Worm (Caenorhabditis elegans) whole organism, L1 larva: ENCODE data around the gene F45E1.5.
A peak's percentile ranks its signal among the peaks of the same experiment; 100 is the strongest.

Source experiments
- C04F5.9 ChIP-seq: sonication (generic microtip); optimal IDR thresholded peaks from 2 replicates; lab custom pipeline; 2016; ENCODE audit warnings: missing genetic modification characterization, missing compliant biosample characterization
- C16A3.4 ChIP-seq: fragments of 150-350 bp; optimal IDR thresholded peaks from 2 replicates; lab custom pipeline; 2014; ENCODE audit warnings: missing biosample characterization, missing genetic modification characterization
- C34B4.2 ChIP-seq: sonication (generic microtip); optimal IDR thresholded peaks from 2 replicates; lab custom pipeline; 2017; ENCODE audit warnings: mild to moderate bottlenecking, missing genetic modification characterization, missing compliant biosample characterization
- F16B12.6 ChIP-seq: fragments of 150-350 bp; optimal IDR thresholded peaks from 2 replicates; lab custom pipeline; 2014; ENCODE audit warnings: missing biosample characterization, missing genetic modification characterization
- aha-1 ChIP-seq: fragments of 150-350 bp; optimal IDR thresholded peaks from 2 replicates; lab custom pipeline; 2014; ENCODE audit warnings: missing biosample characterization, missing genetic modification characterization
- ceh-82 ChIP-seq, 3 experiments: fragments of 150-350 bp in 1 of 3; sonication (generic microtip) in 2 of 3; optimal IDR thresholded peaks; 2 replicates each; lab custom pipeline; 2014 to 2017; ENCODE audit warnings: missing biosample characterization in 3 of 3, missing genetic modification characterization in 3 of 3
- ceh-88 ChIP-seq: fragments of 200-800 bp; sonication (Bioruptor generic); IDR thresholded peaks from 2 replicates; pipeline ENCODE4 v1.3.6; 2022; ENCODE audit warnings: missing genetic modification characterization, missing compliant biosample characterization
- ceh-90 ChIP-seq: sonication (generic microtip); optimal IDR thresholded peaks from 2 replicates; lab custom pipeline; 2016; ENCODE audit warnings: missing genetic modification characterization, missing compliant biosample characterization
- ces-1 ChIP-seq: fragments of 150-350 bp; optimal IDR thresholded peaks from 2 replicates; lab custom pipeline; 2014; ENCODE audit warnings: missing biosample characterization, missing genetic modification reagents, missing genetic modification characterization
- efl-1 ChIP-seq, 4 experiments: fragments of 150-350 bp; optimal IDR thresholded peaks in 3 of 4; peaks in 1 of 4; 1 replicate in 1 of 4; 2 replicates in 3 of 4; lab custom pipeline; 2014; ENCODE audit warnings: missing biosample characterization in 2 of 4, missing genetic modification characterization in 2 of 4, missing genetic modification reagents in 2 of 4
- efl-3 ChIP-seq: fragments of 200-800 bp; sonication (Bioruptor generic); optimal IDR thresholded peaks from 2 replicates; lab custom pipeline; 2018; ENCODE audit warnings: mild to moderate bottlenecking, missing genetic modification characterization, missing compliant biosample characterization
- egl-13 ChIP-seq: sonication (generic microtip); optimal IDR thresholded peaks from 2 replicates; lab custom pipeline; 2016; ENCODE audit warnings: missing genotype, missing genetic modification reagents, missing genetic modification characterization, missing compliant biosample characterization
- elt-2 ChIP-seq: sonication (generic microtip); optimal IDR thresholded peaks from 2 replicates; lab custom pipeline; 2016; ENCODE audit warnings: missing genetic modification characterization, mild to moderate bottlenecking, inconsistent platforms, missing compliant biosample characterization, missing genetic modification reagents
- elt-3 ChIP-seq, 6 experiments: fragments of 150-350 bp in 1 of 6; sonication (generic microtip); optimal IDR thresholded peaks; 2 replicates each; lab custom pipeline; 2017 to 2018; ENCODE audit warnings: missing biosample characterization in 6 of 6, missing genetic modification characterization in 6 of 6, inconsistent platforms in 1 of 6
- ets-5 ChIP-seq: fragments of 200-800 bp; sonication (Bioruptor generic); IDR thresholded peaks from 2 replicates; pipeline ENCODE4 v1.3.6; 2022; ENCODE audit warnings: missing genetic modification characterization, missing compliant biosample characterization
- fkh-10 ChIP-seq: sonication (generic microtip); optimal IDR thresholded peaks from 2 replicates; lab custom pipeline; 2017; ENCODE audit warnings: missing biosample characterization, missing genetic modification reagents, missing genetic modification characterization
- fkh-4 ChIP-seq: sonication (generic microtip); optimal IDR thresholded peaks from 2 replicates; lab custom pipeline; 2016; ENCODE audit warnings: missing compliant biosample characterization, missing genetic modification characterization, borderline replicate concordance
- fkh-8 ChIP-seq: sonication (generic microtip); optimal IDR thresholded peaks from 2 replicates; lab custom pipeline; 2016; ENCODE audit warnings: mild to moderate bottlenecking, missing genetic modification characterization, missing compliant biosample characterization
- fos-1 ChIP-seq: fragments of 150-350 bp; optimal IDR thresholded peaks from 2 replicates; lab custom pipeline; 2014; ENCODE audit warnings: missing biosample characterization, missing genetic modification characterization
- grh-1 ChIP-seq: fragments of 200-800 bp; sonication (Bioruptor generic); IDR thresholded peaks from 2 replicates; pipeline ENCODE4 v1.3.6; 2022; ENCODE audit warnings: missing genetic modification reagents, missing genetic modification characterization, missing compliant biosample characterization
- hlh-17 ChIP-seq: fragments of 200-800 bp; sonication (Bioruptor generic); optimal IDR thresholded peaks from 2 replicates; lab custom pipeline; 2018; ENCODE audit warnings: missing genetic modification characterization, mild to moderate bottlenecking, missing compliant biosample characterization, moderate library complexity, borderline replicate concordance
- hlh-4 ChIP-seq: sonication (generic microtip); optimal IDR thresholded peaks from 2 replicates; lab custom pipeline; 2016; ENCODE audit warnings: mild to moderate bottlenecking, missing genetic modification characterization, missing compliant biosample characterization
- irx-1 ChIP-seq: sonication (generic microtip); optimal IDR thresholded peaks from 2 replicates; lab custom pipeline; 2016; ENCODE audit warnings: missing genetic modification characterization, missing compliant biosample characterization
- isw-1 ChIP-seq: fragments of 200-800 bp; sonication (Bioruptor generic); IDR thresholded peaks from 2 replicates; pipeline ENCODE4 v1.3.6; 2022; ENCODE audit warnings: missing genetic modification characterization, missing compliant biosample characterization
- jun-1 ChIP-seq: fragments of 150-350 bp; optimal IDR thresholded peaks from 2 replicates; lab custom pipeline; 2014; ENCODE audit warnings: missing biosample characterization, missing genetic modification reagents, missing genetic modification characterization
- lin-13 ChIP-seq: fragments of 150-350 bp; optimal IDR thresholded peaks from 2 replicates; lab custom pipeline; 2014; ENCODE audit warnings: missing biosample characterization, missing genetic modification reagents, missing genetic modification characterization
- lin-15B ChIP-seq: fragments of 150-350 bp; sonication (generic microtip); optimal IDR thresholded peaks from 3 replicates; lab custom pipeline; 2014; ENCODE audit warnings: missing biosample characterization, missing genetic modification characterization
- lin-39 ChIP-seq: fragments of 150-350 bp; optimal IDR thresholded peaks from 2 replicates; lab custom pipeline; 2014; ENCODE audit warnings: missing biosample characterization, missing genetic modification reagents, missing genetic modification characterization
- lir-3 ChIP-seq: sonication (generic microtip); optimal IDR thresholded peaks from 2 replicates; lab custom pipeline; 2016; ENCODE audit warnings: mild to moderate bottlenecking, missing genetic modification characterization, moderate library complexity, missing compliant biosample characterization; ENCODE audit not compliant: poor library complexity
- mef-2 ChIP-seq: fragments of 150-350 bp; optimal IDR thresholded peaks from 2 replicates; lab custom pipeline; 2014; ENCODE audit warnings: missing biosample characterization, missing genetic modification characterization
- mep-1 ChIP-seq: fragments of 150-350 bp; optimal IDR thresholded peaks from 2 replicates; lab custom pipeline; 2014; ENCODE audit warnings: missing biosample characterization, missing genetic modification characterization
- nhr-11 ChIP-seq: fragments of 150-350 bp; optimal IDR thresholded peaks from 2 replicates; lab custom pipeline; 2014; ENCODE audit warnings: missing biosample characterization, missing genetic modification characterization
- nhr-12 ChIP-seq: sonication (generic microtip); optimal IDR thresholded peaks from 2 replicates; lab custom pipeline; 2017; ENCODE audit warnings: missing biosample characterization, missing genetic modification characterization
- nhr-20 ChIP-seq: sonication (generic microtip); optimal IDR thresholded peaks from 2 replicates; lab custom pipeline; 2016; ENCODE audit warnings: mild to moderate bottlenecking, missing genetic modification characterization, missing compliant biosample characterization
- nhr-237 ChIP-seq: fragments of 150-350 bp; optimal IDR thresholded peaks from 2 replicates; lab custom pipeline; 2014; ENCODE audit warnings: missing biosample characterization, missing genetic modification characterization
- nhr-71 ChIP-seq: sonication (generic microtip); optimal IDR thresholded peaks from 2 replicates; lab custom pipeline; 2016; ENCODE audit warnings: mild to moderate bottlenecking, missing genetic modification characterization, moderate library complexity, missing compliant biosample characterization
- nhr-76 ChIP-seq: sonication (generic microtip); optimal IDR thresholded peaks from 2 replicates; lab custom pipeline; 2017; ENCODE audit warnings: missing biosample characterization, missing genetic modification characterization
- nhr-77 ChIP-seq: fragments of 150-350 bp; optimal IDR thresholded peaks from 2 replicates; lab custom pipeline; 2014; ENCODE audit warnings: missing biosample characterization, missing genetic modification characterization
- nhr-84 ChIP-seq: sonication (generic microtip); optimal IDR thresholded peaks from 2 replicates; lab custom pipeline; 2017; ENCODE audit warnings: missing biosample characterization, missing genetic modification characterization
- nhr-85 ChIP-seq: sonication (generic microtip); peaks from one replicate; lab custom pipeline; 2016; ENCODE audit warnings: missing genetic modification characterization, inconsistent platforms, missing compliant biosample characterization
- pag-3 ChIP-seq: sonication (generic microtip); optimal IDR thresholded peaks from 2 replicates; lab custom pipeline; 2017; ENCODE audit warnings: missing genetic modification characterization, mild to moderate bottlenecking, missing compliant biosample characterization, antibody characterized with exemption, borderline replicate concordance; ENCODE audit not compliant: insufficient read depth
- rnt-1 ChIP-seq: sonication (generic microtip); optimal IDR thresholded peaks from 2 replicates; lab custom pipeline; 2016; ENCODE audit warnings: mild to moderate bottlenecking, missing genetic modification characterization, moderate library complexity, missing compliant biosample characterization
- snpc-4 ChIP-seq: fragments of 150-350 bp; optimal IDR thresholded peaks from 2 replicates; lab custom pipeline; 2014; ENCODE audit warnings: missing biosample characterization, missing genetic modification characterization
- snu-23 ChIP-seq: sonication (generic microtip); optimal IDR thresholded peaks from 2 replicates; lab custom pipeline; 2016; ENCODE audit warnings: missing genetic modification characterization, missing compliant biosample characterization
- sox-4 ChIP-seq: sonication (generic microtip); optimal IDR thresholded peaks from 2 replicates; lab custom pipeline; 2016; ENCODE audit warnings: missing genetic modification characterization, missing compliant biosample characterization
- sup-37 ChIP-seq: fragments of 200-800 bp; sonication (Bioruptor generic); optimal IDR thresholded peaks from 2 replicates; lab custom pipeline; 2018; ENCODE audit warnings: mild to moderate bottlenecking, missing genetic modification characterization, missing compliant biosample characterization
- tlp-1 ChIP-seq: fragments of 150-350 bp; optimal IDR thresholded peaks from 2 replicates; lab custom pipeline; 2014; ENCODE audit warnings: missing biosample characterization, missing genetic modification characterization
- unc-130 ChIP-seq: fragments of 150-350 bp; optimal IDR thresholded peaks from 2 replicates; lab custom pipeline; 2017; ENCODE audit warnings: missing biosample characterization, missing genetic modification characterization, inconsistent platforms
- unc-30 ChIP-seq: sonication (generic microtip); optimal IDR thresholded peaks from 2 replicates; lab custom pipeline; 2017; ENCODE audit warnings: missing biosample characterization, missing genetic modification characterization
- unc-62 ChIP-seq: fragments of 150-350 bp; optimal IDR thresholded peaks from 2 replicates; lab custom pipeline; 2014; ENCODE audit warnings: missing biosample characterization, missing genetic modification reagents, missing genetic modification characterization
- unc-86 ChIP-seq: sonication (generic microtip); optimal IDR thresholded peaks from 2 replicates; lab custom pipeline; 2016; ENCODE audit warnings: missing genetic modification characterization, missing compliant biosample characterization
- unc-98 ChIP-seq: fragments of 200-800 bp; sonication (Bioruptor generic); IDR thresholded peaks from 2 replicates; pipeline ENCODE4 v1.3.6; 2022; ENCODE audit warnings: missing genetic modification characterization, missing compliant biosample characterization
- xbp-1 ChIP-seq: sonication (generic microtip); optimal IDR thresholded peaks from 2 replicates; lab custom pipeline; 2016; ENCODE audit warnings: missing genetic modification characterization, missing compliant biosample characterization
- ztf-4 ChIP-seq: fragments of 150-350 bp; optimal IDR thresholded peaks from 2 replicates; lab custom pipeline; 2014; ENCODE audit warnings: missing biosample characterization, missing genetic modification characterization

Gene F45E1.5

ce11 chrX:8029080-8029479 lies 52.6 kb downstream of the F45E1.5 start, which contains the start of gene C34D10.1 (continued):
- TF ChIP-seq hlh-4 (tag; lab: Kevin White, UChicago) (no peak), lin-15B (tag; lab: Kevin White, UChicago) (no peak), irx-1 (tag; lab: Kevin White, UChicago) (peak; percentile 16), unc-30 (tag; lab: Kevin White, UChicago) (no peak), mep-1 (tag; lab: Kevin White, UChicago) (peak; percentile 83), lin-13 (peak; percentile 50), C34B4.2 (tag; lab: Kevin White, UChicago) (no peak), ceh-90 (tag; lab: Kevin White, UChicago) (no peak), isw-1 (GFP tag; lab: Robert Waterston, UW) (peak; percentile 29), nhr-85 (tag; lab: Kevin White, UChicago) (peak; percentile 91), unc-130 (tag; lab: Kevin White, UChicago) (peak; percentile 87), F16B12.6 (tag; lab: Kevin White, UChicago) (peak; percentile 21), egl-13 (tag; lab: Kevin White, UChicago) (no peak), sox-4 (no peak), jun-1 (tag; lab: Kevin White, UChicago) (peak; percentile 40), elt-3 (tag; optimal IDR thresholded peaks at IDR 0.05; lab: Kevin White, UChicago) (peak in 3 of 6 experiments; percentile 38 to 53 (median 51)), nhr-12 (tag; lab: Kevin White, UChicago) (no peak), ets-5 (GFP tag; lab: Robert Waterston, UW) (no peak), nhr-11 (tag; lab: Kevin White, UChicago) (no peak), ces-1 (GFP tag; lab: Kevin White, UChicago) (no peak), grh-1 (GFP tag; lab: Robert Waterston, UW) (peak; percentile 71), xbp-1 (tag; lab: Kevin White, UChicago) (peak; percentile 85), snu-23 (GFP tag; lab: Kevin White, UChicago) (peak; percentile 89), efl-3 (no peak), sup-37 (GFP tag; lab: Kevin White, UChicago) (no peak), ceh-88 (GFP tag; lab: Robert Waterston, UW) (no peak), nhr-76 (no peak), fkh-10 (no peak), nhr-20 (tag; lab: Kevin White, UChicago) (peak; percentile 88), tlp-1 (tag; lab: Kevin White, UChicago) (no peak), ceh-82 (tag; optimal IDR thresholded peaks at IDR 0.05; lab: Kevin White, UChicago) (peak; percentile 46 to 65 (median 56)), fkh-8 (tag; lab: Kevin White, UChicago) (peak; percentile 60), nhr-71 (tag; lab: Kevin White, UChicago) (peak; percentile 90), C16A3.4 (peak; percentile 79), pag-3 (tag; lab: Kevin White, UChicago) (no peak), nhr-84 (tag; lab: Kevin White, UChicago) (no peak), C04F5.9 (tag; lab: Kevin White, UChicago) (no peak), rnt-1 (tag; lab: Kevin White, UChicago) (peak; percentile 83), lir-3 (tag; lab: Kevin White, UChicago) (no peak), nhr-237 (tag; lab: Kevin White, UChicago) (no peak), fos-1 (tag; lab: Kevin White, UChicago) (peak; percentile 5), unc-98 (no peak), snpc-4 (tag; lab: Kevin White, UChicago) (peak; percentile 31), nhr-77 (peak; percentile 54), unc-86 (tag; lab: Kevin White, UChicago) (peak; percentile 37), efl-1 (optimal IDR thresholded peaks at IDR 0.05; lab: Kevin White, UChicago) (peak; percentile 48 to 58), efl-1 (GFP tag; optimal IDR thresholded peaks at IDR 0.05 in 1 of 2; lab: Kevin White, UChicago) (peak in 1 of 2 experiments; percentile 63), fkh-4 (no peak), ztf-4 (tag; lab: Kevin White, UChicago) (no peak), aha-1 (tag; lab: Kevin White, UChicago) (no peak), elt-2 (tag; lab: Kevin White, UChicago) (no peak), hlh-17 (GFP tag; lab: Kevin White, UChicago) (no peak), mef-2 (no peak), unc-62 (GFP tag; lab: Kevin White, UChicago) (no peak), lin-39 (tag; lab: Kevin White, UChicago) (peak; percentile 45)
